Fruit fly (Drosophila melanogaster) S2 (cell line): Measurements from ENCODE around the gene thoc7.

Source experiments
- CG8478 ChIP-seq: fragments of >200 bp; optimal IDR thresholded peaks from 2 replicates; lab custom pipeline; 2018
- CTCF ChIP-seq, 2 experiments: fragments of >200 bp; optimal IDR thresholded peaks; 2 replicates each; lab custom pipeline; 2018

DNA sequence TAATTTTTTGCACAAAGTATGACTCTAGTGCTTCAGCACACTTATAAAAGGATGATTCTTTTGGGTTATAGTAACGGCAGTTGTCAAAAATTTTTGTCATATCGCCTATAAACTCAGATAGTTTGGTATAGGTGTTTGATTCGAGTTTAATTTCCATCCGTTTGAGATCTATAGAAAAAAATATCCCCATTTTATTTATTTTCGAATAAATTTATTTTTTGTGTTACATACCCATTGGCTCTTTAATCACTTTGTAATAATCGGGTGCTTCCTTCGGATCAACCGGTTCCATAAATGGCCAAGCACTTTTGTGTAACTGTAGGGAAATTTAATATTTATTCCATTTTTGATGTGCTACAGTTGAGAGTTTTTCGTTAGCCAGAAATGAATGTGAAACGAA lies 21.9 kb upstream of the thoc7 start:
- no peak for TF ChIP-seq CG8478 (lab: Kevin White, UChicago)
- TF ChIP-seq CTCF (optimal IDR thresholded peaks at IDR 0.05; lab: Kevin White, UChicago) = no peak
